Fruit fly (Drosophila melanogaster): Measurements from ENCODE around the gene spz3.

DNA sequence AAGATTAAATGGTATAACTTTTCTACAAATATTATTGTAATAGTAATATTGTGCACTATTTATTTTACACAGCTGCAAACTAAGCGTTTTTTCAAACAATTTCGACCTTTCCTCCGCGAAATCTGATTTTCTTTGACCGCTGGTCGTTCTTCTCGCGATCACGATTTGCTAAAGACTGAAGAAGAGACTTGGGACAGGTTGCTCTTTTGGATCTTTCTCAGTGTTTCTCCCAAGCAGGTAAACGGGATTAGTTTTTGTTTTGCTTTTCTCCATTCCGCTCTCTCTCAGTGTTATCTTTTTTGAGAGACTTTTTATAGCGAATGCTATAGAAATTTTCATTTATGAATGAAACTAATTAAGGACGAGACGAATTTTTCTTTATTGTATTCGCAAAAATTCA lies 8.0 kb upstream of the spz3 start, which contains the start of gene CG7102:
- TF ChIP-seq rn (GFP tag; IDR thresholded peaks at IDR 0.05) (no peak), D1 (tag; optimal IDR thresholded peaks at IDR 0.05) (no peak), Snoo (tag; optimal IDR thresholded peaks at IDR 0.05) (no peak), CG4496 (GFP tag; IDR thresholded peaks at IDR 0.05) (no peak), CG13204 (GFP tag; optimal IDR thresholded peaks at IDR 0.05) (no peak), CG34367 (tag; optimal IDR thresholded peaks at IDR 0.05) (no peak), CG17806 (tag; optimal IDR thresholded peaks at IDR 0.05) (no peak)

Data from whole organism, pupa.